Worm (Caenorhabditis elegans): ENCODE measurements around the gene T16G1.9.

- TF ChIP-seq ceh-88 (GFP tag; IDR thresholded peaks at IDR 0.05) (no peak), pqm-1 (tag; optimal IDR thresholded peaks at IDR 0.05) (no peak), egl-13 (tag; optimal IDR thresholded peaks at IDR 0.05) (no peak)
Observed at ce11 chrV:12949607-12950006, 1.1 kb downstream of the T16G1.9 start, which contains the start of gene T16G1.13.

Measured in whole organism, L1 larva.